Fruit fly (Drosophila melanogaster) whole organism, embryonic: Measurements from ENCODE around the gene Nsf2.

Source experiments
- CG11093 ChIP-seq: fragments of 200-800 bp; sonication (Bioruptor generic); IDR thresholded peaks from 3 replicates; pipeline ENCODE4 v1.3.6; 2022; ENCODE audit warnings: missing biosample characterization, missing genetic modification characterization
- CG2889 ChIP-seq: fragments of 200-800 bp; sonication (Bioruptor generic); IDR thresholded peaks from 3 replicates; pipeline ENCODE4 v1.3.6; 2022; ENCODE audit warnings: missing biosample characterization, missing genetic modification characterization
- MESR4 ChIP-seq: fragments of 200-800 bp; sonication (Bioruptor generic); optimal IDR thresholded peaks from 2 replicates; lab custom pipeline; 2018; ENCODE audit warnings: missing biosample characterization, mild to moderate bottlenecking, missing genetic modification characterization, moderate library complexity
- Poxn ChIP-seq: fragments of 200-800 bp; sonication (Bioruptor generic); IDR thresholded peaks from 2 replicates; pipeline ENCODE4 v1.3.6; 2022; ENCODE audit warnings: missing biosample characterization, missing genetic modification characterization

- TF ChIP-seq Poxn (GFP tag; lab: Robert Waterston, UW): no peak
- no peak for TF ChIP-seq CG2889 (GFP tag; lab: Robert Waterston, UW)
- TF ChIP-seq CG11093 (GFP tag; lab: Robert Waterston, UW): no peak
- TF ChIP-seq MESR4 (GFP tag; lab: Kevin White, UChicago): no peak
Observed at dm6 chr3R:13796071-13796470, 41.7 kb downstream of the Nsf2 start.
